Fruit fly (Drosophila melanogaster): ENCODE measurements around the gene EMC2A.
"Not testable (repeated sequence)": the region's sequence is repeated elsewhere in the genome, so short reads cannot be mapped to it uniquely, and the experiment has no call there.

The EMC2A gene

dm6 chr3R:16988514-16988913 is 7.4 kb downstream of the EMC2A start, which contains the start of gene MESK4:
Gene MESK4 (plus strand): TSS chr3R:16988814.
- not testable (repeated sequence) for TF ChIP-seq Met, esn, Sox15 (GFP tag; optimal IDR thresholded peaks at IDR 0.05)

dm6 chr3R:16987924-16988298 is 8.0 kb downstream of the EMC2A start:
- TF ChIP-seq CG8119 (GFP tag; IDR thresholded peaks at IDR 0.05) (no peak), Eip78C (GFP tag) (peak; percentile 32), Hr4 (GFP tag; optimal IDR thresholded peaks at IDR 0.05) (peak; percentile 56), CG10669 (GFP tag; optimal IDR thresholded peaks at IDR 0.05) (peak; percentile 4), Lpt (GFP tag; optimal IDR thresholded peaks at IDR 0.05) (no peak), CG6792 (GFP tag; optimal IDR thresholded peaks at IDR 0.05) (no peak), OdsH (GFP tag; optimal IDR thresholded peaks at IDR 0.05) (peak; percentile 28), CG11762 (GFP tag; optimal IDR thresholded peaks at IDR 0.05; ENCODE audit: insufficient read depth) (no peak), dac (GFP tag; optimal IDR thresholded peaks at IDR 0.05) (peak; percentile 23), pdm3 (GFP tag; optimal IDR thresholded peaks at IDR 0.05) (no peak), topi (GFP tag; optimal IDR thresholded peaks at IDR 0.05) (no peak), CG32006 (GFP tag; optimal IDR thresholded peaks at IDR 0.05) (peak; percentile 50), CG6276 (GFP tag; optimal IDR thresholded peaks at IDR 0.05) (peak; percentile 9)

- TF ChIP-seq ss (GFP tag; optimal IDR thresholded peaks at IDR 0.05) (no peak), CG8119 (GFP tag; IDR thresholded peaks at IDR 0.05) (peak; percentile 13; the same call in 1 of the 3 replicates), Sox15 (GFP tag; optimal IDR thresholded peaks at IDR 0.05) (no peak), CG16779 (tag; optimal IDR thresholded peaks at IDR 0.05) (peak; percentile 4), CG32006 (GFP tag; optimal IDR thresholded peaks at IDR 0.05) (peak; percentile 43), CG6276 (GFP tag; optimal IDR thresholded peaks at IDR 0.05) (peak; percentile 48)
Measured at dm6 chr3R:16987220-16987923, 8.5 kb downstream of the EMC2A start, which contains the start of gene CG18622. Gene CG18622 (minus strand): TSS chr3R:16987732.

- TF ChIP-seq svp (GFP tag) = peak; percentile 97
- peak; percentile 88 for TF ChIP-seq Sox15 (GFP tag; optimal IDR thresholded peaks at IDR 0.05)
- TF ChIP-seq Ets21C (GFP tag; optimal IDR thresholded peaks at IDR 0.05) = peak; percentile 88
- TF ChIP-seq CG16779 (tag; optimal IDR thresholded peaks at IDR 0.05) = peak; percentile 83
- peak; percentile 96 for TF ChIP-seq CG15336 (GFP tag; IDR thresholded peaks at IDR 0.05)
- peak; percentile 95 for TF ChIP-seq Gug (GFP tag; IDR thresholded peaks at IDR 0.05)
- TF ChIP-seq CG10669 (GFP tag; optimal IDR thresholded peaks at IDR 0.05) = peak; percentile 84
- peak; percentile 91 for TF ChIP-seq fkh (GFP tag; optimal IDR thresholded peaks at IDR 0.05)
- TF ChIP-seq achi (GFP tag; optimal IDR thresholded peaks at IDR 0.05) = peak; percentile 88
- peak; percentile 95 for TF ChIP-seq CG8119 (GFP tag; IDR thresholded peaks at IDR 0.05)
- peak; percentile 82 for TF ChIP-seq spab (GFP tag; optimal IDR thresholded peaks at IDR 0.05)
- TF ChIP-seq fd85E (GFP tag; optimal IDR thresholded peaks at IDR 0.05) = peak; percentile 20
- peak; percentile 72 to 85 for TF ChIP-seq ss (GFP tag; optimal IDR thresholded peaks at IDR 0.05)
- TF ChIP-seq net (GFP tag; optimal IDR thresholded peaks at IDR 0.05) = peak; percentile 90
- TF ChIP-seq vri (GFP tag; optimal IDR thresholded peaks at IDR 0.05) = peak; percentile 87
- TF ChIP-seq Eip78C (GFP tag) = peak; percentile 96
- TF ChIP-seq Hr39 (GFP tag; optimal IDR thresholded peaks at IDR 0.05) = peak; percentile 93
- peak; percentile 90 for TF ChIP-seq OdsH (GFP tag; optimal IDR thresholded peaks at IDR 0.05)
- peak; percentile 91 for TF ChIP-seq pdm3 (GFP tag; optimal IDR thresholded peaks at IDR 0.05)
- peak; percentile 96 for TF ChIP-seq CG6163 (GFP tag; IDR thresholded peaks at IDR 0.05)
- TF ChIP-seq Eip75B (GFP tag; optimal IDR thresholded peaks at IDR 0.05) = peak; percentile 89
- peak; percentile 98 for TF ChIP-seq eg (GFP tag; IDR thresholded peaks at IDR 0.05)
- peak; percentile 82 for TF ChIP-seq dsx (GFP tag; optimal IDR thresholded peaks at IDR 0.05; ENCODE audit: poor library complexity, severe bottlenecking)
- TF ChIP-seq Hr4 (GFP tag; optimal IDR thresholded peaks at IDR 0.05) = peak; percentile 95
- peak; percentile 88 for TF ChIP-seq topi (GFP tag; optimal IDR thresholded peaks at IDR 0.05)
- peak; percentile 86 for TF ChIP-seq CG4318 (GFP tag; optimal IDR thresholded peaks at IDR 0.05)
- TF ChIP-seq cyc (GFP tag; optimal IDR thresholded peaks at IDR 0.05) = peak; percentile 91
- TF ChIP-seq acj6 (GFP tag; optimal IDR thresholded peaks at IDR 0.05) = peak; percentile 90
- peak; percentile 89 for TF ChIP-seq CG3919 (GFP tag; optimal IDR thresholded peaks at IDR 0.05)
- TF ChIP-seq CG6808 (GFP tag; optimal IDR thresholded peaks at IDR 0.05) = peak; percentile 77
- TF ChIP-seq CG11762 (GFP tag; optimal IDR thresholded peaks at IDR 0.05; ENCODE audit: insufficient read depth) = peak; percentile 42
- TF ChIP-seq CG9139 (GFP tag; optimal IDR thresholded peaks at IDR 0.05) = peak; percentile 60
- TF ChIP-seq CG6276 (GFP tag; optimal IDR thresholded peaks at IDR 0.05) = peak; percentile 75
Measured at dm6 chr3R:16986181-16987074, 9.4 kb downstream of the EMC2A start.

All from whole organism, prepupa.